Worm (Caenorhabditis elegans) whole organism, L4 larva: ENCODE data around the gene scl-12.

Experiments
- F49E8.2 ChIP-seq: sonication (generic microtip); optimal IDR thresholded peaks from 2 replicates; lab custom pipeline; 2016; ENCODE audit warnings: missing compliant biosample characterization, mild to moderate bottlenecking, missing genetic modification characterization, borderline replicate concordance
- aha-1 ChIP-seq: fragments of 150-350 bp; peaks from one replicate; lab custom pipeline; 2014; ENCODE audit warnings: missing biosample characterization, missing genetic modification characterization
- daf-12 ChIP-seq: fragments of 150-350 bp; optimal IDR thresholded peaks from 2 replicates; lab custom pipeline; 2014; ENCODE audit warnings: missing biosample characterization, missing genetic modification reagents, missing genetic modification characterization
- nhr-237 ChIP-seq: sonication (generic microtip); optimal IDR thresholded peaks from 2 replicates; lab custom pipeline; 2017; ENCODE audit warnings: missing biosample characterization, missing genetic modification characterization
- tag-97 ChIP-seq: fragments of 200-800 bp; sonication (Bioruptor generic); IDR thresholded peaks from 2 replicates; pipeline ENCODE4 v1.3.6; 2022; ENCODE audit warnings: missing genetic modification characterization, missing compliant biosample characterization

DNA sequence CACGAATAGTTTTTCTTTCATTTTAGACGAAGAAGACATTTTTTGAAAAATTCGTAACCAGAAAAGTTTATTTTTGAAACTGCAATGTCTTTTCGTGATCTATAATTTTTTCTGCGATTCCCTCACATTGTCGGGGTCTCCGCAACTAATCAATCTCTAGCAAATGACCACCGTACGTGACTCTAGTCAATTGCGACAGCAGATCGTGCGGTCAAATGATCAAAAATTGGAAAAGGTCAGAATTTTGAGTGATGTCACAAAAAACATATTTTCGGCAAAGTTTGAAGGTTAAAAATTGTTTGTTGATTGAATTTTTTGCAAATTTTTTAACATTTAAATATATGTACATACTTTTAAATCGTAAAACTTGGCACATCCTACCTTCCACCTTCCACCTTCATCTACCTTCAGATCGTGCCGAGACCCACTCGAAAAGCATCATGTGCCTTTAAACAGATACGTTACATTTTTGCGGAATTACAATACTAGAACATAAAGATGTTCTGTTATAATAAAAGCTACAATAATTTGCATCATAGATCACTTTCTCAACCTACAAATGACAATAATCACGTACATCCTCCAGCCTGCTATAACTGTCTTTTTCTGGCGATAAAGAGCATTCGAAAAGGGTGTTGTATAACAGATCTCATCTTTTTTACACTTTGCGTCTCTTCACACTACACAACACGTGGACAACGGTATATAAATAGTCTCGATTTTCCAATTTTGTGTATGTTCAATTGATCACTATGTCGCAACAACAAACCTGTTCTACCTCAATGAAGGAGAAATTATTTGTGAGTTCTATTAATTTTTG lies 40.7 kb upstream of the scl-12 start, which contains the start of the genes R08E5.1 and rips-1:
- TF ChIP-seq F49E8.2 (no peak), nhr-237 (no peak), aha-1 (tag; lab: Kevin White, UChicago) (peak; percentile 98), daf-12 (tag; lab: Kevin White, UChicago) (no peak), tag-97 (GFP tag; lab: Robert Waterston, UW) (no peak)
